Worm (Caenorhabditis elegans) whole organism, L4/young adult: Measurements from ENCODE around the gene Y38E10A.14.

Source experiments
- W03F9.2 ChIP-seq: fragments of 150-350 bp; optimal IDR thresholded peaks from 2 replicates; lab custom pipeline; 2014; ENCODE audit warnings: missing biosample characterization, missing genetic modification characterization
- dao-5 ChIP-seq: sonication (generic microtip); optimal IDR thresholded peaks from 2 replicates; lab custom pipeline; 2016; ENCODE audit warnings: missing genotype, missing genetic modification characterization, moderate library complexity, missing compliant biosample characterization
- him-1 ChIP-seq: sonication (generic microtip); optimal IDR thresholded peaks from 2 replicates; lab custom pipeline; 2016; ENCODE audit warnings: missing genotype, missing genetic modification reagents, missing genetic modification characterization, missing compliant biosample characterization

Gene Y38E10A.14

DNA sequence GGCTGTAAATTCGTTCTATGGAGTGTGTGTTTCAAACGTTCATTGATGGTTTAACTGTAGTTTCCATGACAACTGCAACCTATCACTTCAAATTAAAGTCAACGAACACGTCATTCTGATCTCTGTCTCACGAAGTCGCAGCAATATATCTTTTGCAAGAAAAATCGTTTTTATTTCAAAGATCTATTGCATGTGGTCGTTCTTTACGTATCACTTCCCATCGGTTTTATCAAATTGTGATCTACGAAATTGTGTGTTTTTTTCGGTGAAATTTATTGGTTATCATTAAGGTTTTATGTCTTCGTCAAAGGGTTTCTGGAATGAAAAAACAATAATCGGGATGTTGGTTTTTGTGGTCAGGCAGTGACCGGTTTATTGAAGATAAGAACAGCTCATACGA lies 1.5 kb downstream of the Y38E10A.14 start:
- no peak for TF ChIP-seq him-1
- no peak for TF ChIP-seq W03F9.2 (tag; lab: Kevin White, UChicago)
- TF ChIP-seq dao-5 (tag; lab: Kevin White, UChicago): no peak

- no peak for TF ChIP-seq him-1
- TF ChIP-seq W03F9.2 (tag; lab: Kevin White, UChicago): no peak
- TF ChIP-seq dao-5 (tag; lab: Kevin White, UChicago): no peak
Measured at ce11 chrII:12621908-12622566, 2.3 kb downstream of the Y38E10A.14 start, which contains the start of gene nspe-8. nspe-8 (minus strand) TSS chrII:12621958.

- TF ChIP-seq W03F9.2 (tag; lab: Kevin White, UChicago) (no peak), dao-5 (tag; lab: Kevin White, UChicago) (no peak), him-1 (no peak)
Measured at ce11 chrII:12620764-12621163, 3.6 kb downstream of the Y38E10A.14 start, which contains the start of gene nspe-1. nspe-1 (minus strand) TSS chrII:12620864.

- TF ChIP-seq dao-5 (tag; lab: Kevin White, UChicago) (no peak), him-1 (no peak), W03F9.2 (tag; lab: Kevin White, UChicago) (no peak)
Measured at ce11 chrII:12619288-12619687, 5.0 kb downstream of the Y38E10A.14 start, which contains the start of gene nspe-2. nspe-2 (minus strand) TSS chrII:12619388.

DNA sequence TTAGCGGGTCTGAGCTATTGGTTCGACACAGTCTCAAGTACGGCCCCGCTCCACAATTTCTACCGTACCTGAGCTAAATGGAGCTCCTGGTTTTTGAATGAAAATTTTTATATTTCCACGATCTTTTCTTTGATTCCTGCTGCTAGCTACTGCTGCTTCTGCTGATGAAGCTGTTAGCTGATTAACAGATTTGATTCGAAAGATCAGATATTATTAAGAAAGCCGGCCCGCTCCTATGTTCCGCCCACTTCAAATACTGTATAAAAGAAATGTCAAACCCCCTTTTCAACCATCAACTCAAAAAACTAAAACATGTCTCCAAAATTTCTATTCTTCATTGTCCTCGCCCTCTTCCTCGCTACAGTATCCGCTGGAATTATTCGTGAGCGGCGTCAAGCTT lies 6.7 kb downstream of the Y38E10A.14 start, which contains the start of gene nspe-3:
nspe-3 (plus strand) TSS at position 301 of the 400 bp plus-strand sequence.
- TF ChIP-seq W03F9.2 (tag; lab: Kevin White, UChicago) (no peak), dao-5 (tag; lab: Kevin White, UChicago) (no peak), him-1 (no peak)

DNA sequence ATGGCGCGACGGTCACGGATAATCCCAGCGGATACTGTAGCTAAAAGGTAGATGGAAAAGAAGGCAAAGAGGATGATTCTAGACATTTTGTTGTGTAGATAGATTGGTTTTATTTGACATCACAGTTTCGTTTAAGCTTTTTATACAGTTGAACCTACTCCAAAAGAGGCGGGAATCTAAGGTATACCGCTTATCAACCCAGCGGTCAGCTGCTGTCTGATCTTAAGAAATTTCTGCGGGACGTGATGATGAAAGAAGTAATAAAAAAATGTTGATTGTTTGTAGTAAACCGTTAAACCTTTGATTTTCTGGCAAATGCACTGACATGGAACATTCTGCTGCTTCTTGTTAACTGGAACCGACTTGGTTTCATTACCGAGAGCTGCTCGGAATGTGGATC lies 8.3 kb downstream of the Y38E10A.14 start, which contains the start of gene nspe-6:
nspe-6 (minus strand) TSS at position 101 of the 400 bp plus-strand sequence.
- TF ChIP-seq dao-5 (tag; lab: Kevin White, UChicago) (no peak), him-1 (no peak), W03F9.2 (tag; lab: Kevin White, UChicago) (no peak)

ce11 chrII:12615413-12615812 lies 8.9 kb downstream of the Y38E10A.14 start:
- TF ChIP-seq dao-5 (tag; lab: Kevin White, UChicago) (no peak), W03F9.2 (tag; lab: Kevin White, UChicago) (no peak), him-1 (no peak)

- no peak for TF ChIP-seq him-1
- TF ChIP-seq dao-5 (tag; lab: Kevin White, UChicago): no peak
- no peak for TF ChIP-seq W03F9.2 (tag; lab: Kevin White, UChicago)
Measured at ce11 chrII:12612218-12612617, 12.1 kb downstream of the Y38E10A.14 start, which contains the start of gene nspe-4. nspe-4 (plus strand) TSS chrII:12612518.

- TF ChIP-seq dao-5 (tag; lab: Kevin White, UChicago): no peak
- no peak for TF ChIP-seq him-1
- TF ChIP-seq W03F9.2 (tag; lab: Kevin White, UChicago): no peak
Measured at ce11 chrII:12608653-12609052, 15.7 kb downstream of the Y38E10A.14 start, which contains the start of gene Y38E10A.9. Y38E10A.9 (plus strand) TSS chrII:12608953.

DNA sequence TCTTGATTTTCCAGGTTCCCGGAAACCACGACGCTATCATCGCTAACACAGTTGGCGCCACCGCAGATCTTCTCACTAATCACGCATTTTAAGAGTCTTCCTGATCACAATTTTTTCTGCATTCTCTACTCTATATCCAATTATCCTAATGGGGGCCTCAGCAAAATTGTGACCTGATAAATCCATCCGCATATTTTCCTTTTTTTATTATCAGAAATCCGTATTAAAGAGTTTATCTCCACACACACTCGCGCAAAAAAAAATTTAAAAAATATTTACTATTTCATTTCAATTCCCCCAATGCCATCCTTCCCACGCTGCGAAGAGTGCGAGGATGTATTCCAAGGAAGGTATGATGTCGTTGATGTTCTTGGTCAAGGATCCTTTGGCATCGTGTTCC lies 17.4 kb downstream of the Y38E10A.14 start, which contains the start of gene Y38E10A.8:
Y38E10A.8 (plus strand) TSS at position 301 of the 400 bp plus-strand sequence.
- TF ChIP-seq W03F9.2 (tag; lab: Kevin White, UChicago) (no peak), him-1 (no peak), dao-5 (tag; lab: Kevin White, UChicago) (no peak)

ce11 chrII:12606108-12606507 lies 18.2 kb downstream of the Y38E10A.14 start:
- TF ChIP-seq dao-5 (tag; lab: Kevin White, UChicago) (no peak), him-1 (no peak), W03F9.2 (tag; lab: Kevin White, UChicago) (no peak)

DNA sequence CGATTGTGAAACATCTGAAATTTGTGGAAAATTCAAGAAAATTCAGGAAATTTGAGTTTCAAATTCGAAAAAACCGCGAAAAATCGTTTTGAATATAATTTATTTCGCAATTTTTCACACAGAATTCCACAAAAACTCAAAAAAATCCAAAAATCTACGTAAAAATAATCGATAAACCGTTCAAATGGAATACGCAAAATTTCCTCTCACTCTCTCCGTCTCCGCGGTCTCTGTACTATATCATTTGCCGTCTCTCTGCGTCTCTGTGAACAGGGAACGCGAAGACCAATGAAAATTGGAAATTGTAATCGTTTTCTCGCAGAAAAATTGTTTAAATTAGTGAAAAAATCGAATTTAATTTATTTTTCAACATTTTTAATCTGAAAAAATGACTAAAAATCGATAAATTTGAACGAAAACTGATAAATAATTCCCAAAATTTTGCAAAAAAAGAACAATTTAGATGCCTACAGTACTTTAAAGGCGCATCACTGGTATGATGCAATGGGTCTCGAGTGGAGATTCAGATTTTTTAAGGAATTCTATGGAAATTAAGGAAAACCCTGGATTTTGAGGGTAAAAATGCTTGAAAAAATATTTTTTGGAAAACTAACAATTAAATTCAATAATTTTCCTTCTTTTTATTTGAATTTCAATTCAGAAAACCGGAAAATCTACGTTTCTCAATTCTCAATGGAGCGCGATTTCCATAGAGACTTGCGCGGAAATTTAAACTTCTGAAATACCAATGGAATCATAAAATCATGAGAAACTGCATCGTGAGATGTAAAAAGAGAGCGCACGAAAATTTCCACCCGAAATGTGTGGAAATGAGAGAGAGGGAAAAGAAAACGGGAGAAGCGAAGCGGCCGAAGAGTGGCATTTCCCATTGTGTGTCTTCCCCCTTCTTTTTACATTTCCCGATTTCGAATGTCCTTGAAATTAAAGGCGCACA lies 20.4 kb downstream of the Y38E10A.14 start, which contains the start of the genes ceh-100 and lips-15:
ceh-100 (minus strand) TSS at position 14 of the 955 bp plus-strand sequence.
lips-15 (plus strand) TSS at position 720 of the 955 bp plus-strand sequence.
- TF ChIP-seq W03F9.2 (tag; lab: Kevin White, UChicago): no peak
- no peak for TF ChIP-seq dao-5 (tag; lab: Kevin White, UChicago)
- no peak for TF ChIP-seq him-1

- TF ChIP-seq W03F9.2 (tag; lab: Kevin White, UChicago): no peak
- TF ChIP-seq dao-5 (tag; lab: Kevin White, UChicago): no peak
- no peak for TF ChIP-seq him-1
Measured at ce11 chrII:12580952-12581351, 43.4 kb downstream of the Y38E10A.14 start, which contains the start of gene clec-4. clec-4 (minus strand) TSS chrII:12581113.
